Fruit fly (Drosophila melanogaster) whole organism, embryonic: Measurements from ENCODE around the gene att-ORFB.
A peak's percentile ranks its signal among the peaks of the same experiment; 100 is the strongest.

ENCODE experiments used
- Bdp1 ChIP-seq: fragments of 200-800 bp; sonication (Bioruptor generic); optimal IDR thresholded peaks from 3 replicates; lab custom pipeline; 2016; ENCODE audit warnings: missing biosample characterization, missing genetic modification characterization
- CG10274 ChIP-seq: fragments of 200-800 bp; sonication (Bioruptor generic); optimal IDR thresholded peaks from 3 replicates; lab custom pipeline; 2017; ENCODE audit warnings: missing biosample characterization, mild to moderate bottlenecking, missing genetic modification characterization
- CG10431 ChIP-seq: fragments of 200-800 bp; sonication (Bioruptor generic); optimal IDR thresholded peaks from 3 replicates; lab custom pipeline; 2018; ENCODE audit warnings: missing biosample characterization, mild to moderate bottlenecking, missing genetic modification characterization
- CG10565 ChIP-seq: fragments of 200-800 bp; sonication (Bioruptor generic); optimal IDR thresholded peaks from 3 replicates; lab custom pipeline; 2016; ENCODE audit warnings: missing biosample characterization, mild to moderate bottlenecking, missing genetic modification characterization
- CG11504 ChIP-seq: fragments of 200-800 bp; sonication (Bioruptor generic); optimal IDR thresholded peaks from 3 replicates; lab custom pipeline; 2019; ENCODE audit warnings: missing biosample characterization, mild to moderate bottlenecking, missing genetic modification characterization, moderate library complexity
- CG14965 ChIP-seq: fragments of 200-800 bp; sonication (Bioruptor generic); optimal IDR thresholded peaks from 2 replicates; lab custom pipeline; 2016; ENCODE audit warnings: missing biosample characterization, missing genetic modification characterization, borderline replicate concordance
- CG15269 ChIP-seq: fragments of 200-800 bp; sonication (Bioruptor generic); optimal IDR thresholded peaks from 2 replicates; lab custom pipeline; 2018; ENCODE audit warnings: missing biosample characterization, mild to moderate bottlenecking, missing genetic modification characterization, moderate library complexity
- CG18011 ChIP-seq: fragments of 200-800 bp; sonication (Bioruptor generic); optimal IDR thresholded peaks from 2 replicates; lab custom pipeline; 2017; ENCODE audit warnings: missing biosample characterization, missing genetic modification characterization, mild to moderate bottlenecking, moderate library complexity, missing genotype
- CG2116 ChIP-seq: fragments of 200-800 bp; sonication (Bioruptor generic); optimal IDR thresholded peaks from 3 replicates; lab custom pipeline; 2018; ENCODE audit warnings: missing biosample characterization, mild to moderate bottlenecking, missing genetic modification characterization
- CG3163 ChIP-seq: fragments of 200-800 bp; sonication (Bioruptor generic); optimal IDR thresholded peaks from 3 replicates; lab custom pipeline; 2016; ENCODE audit warnings: missing biosample characterization, missing genetic modification characterization
- CG32532 ChIP-seq: fragments of 200-800 bp; sonication (Bioruptor generic); IDR thresholded peaks from 2 replicates; pipeline ENCODE4 v1.3.6; 2022; ENCODE audit warnings: missing biosample characterization, missing genetic modification characterization
- CG3847 ChIP-seq: fragments of 200-800 bp; sonication (Bioruptor generic); IDR thresholded peaks from 2 replicates; pipeline ENCODE4 v1.3.6; 2022; ENCODE audit warnings: missing biosample characterization, missing genetic modification characterization
- CG43689 ChIP-seq: fragments of 200-800 bp; sonication (Bioruptor generic); IDR thresholded peaks from 2 replicates; pipeline ENCODE4 v1.3.6; 2022; ENCODE audit warnings: missing biosample characterization, missing genetic modification characterization
- CG4424 ChIP-seq: fragments of 200-800 bp; sonication (Bioruptor generic); optimal IDR thresholded peaks from 3 replicates; lab custom pipeline; 2016; ENCODE audit warnings: missing biosample characterization, missing genetic modification characterization
- CG9609 ChIP-seq: fragments of 200-800 bp; sonication (Bioruptor generic); optimal IDR thresholded peaks from 3 replicates; lab custom pipeline; 2016; ENCODE audit warnings: missing biosample characterization, missing genetic modification characterization
- Chrac-16 ChIP-seq: fragments of 200-800 bp; sonication (Bioruptor generic); optimal IDR thresholded peaks from 3 replicates; lab custom pipeline; 2016; ENCODE audit warnings: missing biosample characterization, missing genetic modification characterization
- Dbx ChIP-seq: fragments of 200-800 bp; sonication (Bioruptor generic); IDR thresholded peaks from 3 replicates; pipeline ENCODE4 v1.3.6; 2022; ENCODE audit warnings: missing biosample characterization, missing genetic modification characterization
- Drgx ChIP-seq: fragments of 200-800 bp; sonication (Bioruptor generic); IDR thresholded peaks from 2 replicates; pipeline ENCODE4 v1.3.6; 2022; ENCODE audit warnings: missing biosample characterization, missing genetic modification characterization
- E2f2 ChIP-seq: fragments of 200-800 bp; sonication (Bioruptor generic); IDR thresholded peaks from 2 replicates; pipeline ENCODE4 v1.3.6; 2022; ENCODE audit warnings: missing biosample characterization, missing genetic modification characterization
- Gug ChIP-seq: fragments of 200-800 bp; sonication (Bioruptor generic); IDR thresholded peaks from 4 replicates; pipeline ENCODE4 v1.3.6; 2022; ENCODE audit warnings: missing biosample characterization, missing genetic modification characterization
- Hsf ChIP-seq: fragments of 200-800 bp; sonication (Bioruptor generic); optimal IDR thresholded peaks from 3 replicates; lab custom pipeline; 2016; ENCODE audit warnings: missing biosample characterization, missing genetic modification characterization
- Jarid2 ChIP-seq: fragments of 200-800 bp; sonication (Bioruptor generic); optimal IDR thresholded peaks from 3 replicates; lab custom pipeline; 2017; ENCODE audit warnings: mild to moderate bottlenecking, missing biosample characterization, missing genetic modification reagents, missing genetic modification characterization
- MESR4 ChIP-seq: fragments of 200-800 bp; sonication (Bioruptor generic); optimal IDR thresholded peaks from 2 replicates; lab custom pipeline; 2018; ENCODE audit warnings: missing biosample characterization, mild to moderate bottlenecking, missing genetic modification characterization, moderate library complexity
- NFAT ChIP-seq: fragments of 200-800 bp; sonication (Bioruptor generic); IDR thresholded peaks from 2 replicates; pipeline ENCODE4 v1.3.6; 2022; ENCODE audit warnings: missing biosample characterization, missing genetic modification characterization
- Neu2 ChIP-seq: fragments of 200-800 bp; sonication (Bioruptor generic); optimal IDR thresholded peaks from 3 replicates; lab custom pipeline; 2016; ENCODE audit warnings: missing biosample characterization, missing genetic modification characterization, borderline replicate concordance
- Nf-YC ChIP-seq: fragments of 200-800 bp; optimal IDR thresholded peaks from 3 replicates; lab custom pipeline; 2019; ENCODE audit warnings: missing biosample characterization, mild to moderate bottlenecking, missing genetic modification characterization, moderate library complexity
- Opbp ChIP-seq: fragments of 200-800 bp; sonication (Bioruptor generic); IDR thresholded peaks from 3 replicates; pipeline ENCODE4 v1.3.6; 2022; ENCODE audit warnings: missing biosample characterization, missing genetic modification characterization; ENCODE audit not compliant: partially characterized antibody
- Pdp1 ChIP-seq, 2 experiments: fragments of 200-800 bp; sonication (Bioruptor generic); optimal IDR thresholded peaks; 3 replicates each; lab custom pipeline; 2016; ENCODE audit warnings: missing biosample characterization in 2 of 2, missing genetic modification characterization in 2 of 2, mild to moderate bottlenecking in 1 of 2, moderate library complexity in 1 of 2
- Stat92E ChIP-seq, 3 experiments: fragments of >200 bp in 2 of 3; fragments of 200-800 bp in 1 of 3; sonication (Bioruptor generic) in 1 of 3; optimal IDR thresholded peaks; 2 replicates each; lab custom pipeline; 2017 to 2019; ENCODE audit warnings: missing biosample characterization in 3 of 3, missing genetic modification characterization in 3 of 3, mild to moderate bottlenecking in 1 of 3, moderate library complexity in 1 of 3
- Taf1 ChIP-seq: fragments of 200-800 bp; sonication (Bioruptor generic); IDR thresholded peaks from 2 replicates; pipeline ENCODE4 v1.3.6; 2022; ENCODE audit warnings: missing biosample characterization, missing genetic modification characterization
- Trl ChIP-seq, 3 experiments: fragments of >200 bp in 2 of 3; fragments of 200-800 bp in 1 of 3; sonication (Bioruptor generic) in 1 of 3; optimal IDR thresholded peaks; 2 replicates in 1 of 3; 3 replicates in 2 of 3; lab custom pipeline; 2016 to 2017; ENCODE audit warnings: missing biosample characterization in 1 of 3, missing genetic modification characterization in 1 of 3
- al ChIP-seq: fragments of 200-800 bp; sonication (Bioruptor generic); IDR thresholded peaks from 2 replicates; pipeline ENCODE4 v1.3.6; 2022; ENCODE audit warnings: missing biosample characterization, missing genetic modification characterization
- aop ChIP-seq: fragments of 200-800 bp; sonication (Bioruptor generic); IDR thresholded peaks from 2 replicates; pipeline ENCODE4 v1.3.6; 2022; ENCODE audit warnings: missing biosample characterization, missing genetic modification characterization
- ase ChIP-seq: fragments of 200-800 bp; sonication (Bioruptor generic); IDR thresholded peaks from 3 replicates; pipeline ENCODE4 v1.3.6; 2022; ENCODE audit warnings: missing biosample characterization, missing genetic modification characterization
- bsh ChIP-seq, 2 experiments: fragments of 200-800 bp; sonication (Bioruptor generic); optimal IDR thresholded peaks; 2 replicates each; lab custom pipeline; 2017 to 2018; ENCODE audit warnings: mild to moderate bottlenecking in 2 of 2, missing biosample characterization in 2 of 2, missing genetic modification characterization in 2 of 2, moderate library complexity in 1 of 2
- chif ChIP-seq, 2 experiments: fragments of 200-800 bp; sonication (Bioruptor generic); optimal IDR thresholded peaks; 3 replicates each; lab custom pipeline; 2016; ENCODE audit warnings: missing biosample characterization in 2 of 2, missing genetic modification characterization in 2 of 2
- cwo ChIP-seq: fragments of 200-800 bp; sonication (Bioruptor generic); optimal IDR thresholded peaks from 3 replicates; lab custom pipeline; 2017; ENCODE audit warnings: missing biosample characterization, missing genetic modification characterization, mild to moderate bottlenecking, moderate library complexity, missing genetic modification reagents
- dan ChIP-seq: fragments of 200-800 bp; sonication (Bioruptor generic); IDR thresholded peaks from 2 replicates; pipeline ENCODE4 v1.3.6; 2022; ENCODE audit warnings: missing biosample characterization, missing genetic modification characterization
- ftz-f1 ChIP-seq: fragments of 200-800 bp; sonication (Bioruptor generic); optimal IDR thresholded peaks from 2 replicates; lab custom pipeline; 2016; ENCODE audit warnings: missing biosample characterization, missing genetic modification characterization
- grau ChIP-seq: fragments of 200-800 bp; optimal IDR thresholded peaks from 3 replicates; lab custom pipeline; 2019; ENCODE audit warnings: missing biosample characterization, mild to moderate bottlenecking, missing genetic modification characterization, moderate library complexity
- kah ChIP-seq: fragments of 200-800 bp; sonication (Bioruptor generic); optimal IDR thresholded peaks from 2 replicates; lab custom pipeline; 2018; ENCODE audit warnings: missing biosample characterization, mild to moderate bottlenecking, missing genetic modification characterization
- pnt ChIP-seq: fragments of 200-800 bp; sonication (Bioruptor generic); optimal IDR thresholded peaks from 3 replicates; lab custom pipeline; 2016; ENCODE audit warnings: missing biosample characterization, missing genetic modification characterization
- repo ChIP-seq: fragments of 200-800 bp; sonication (Bioruptor generic); optimal IDR thresholded peaks from 2 replicates; lab custom pipeline; 2016; ENCODE audit warnings: missing biosample characterization, missing genetic modification characterization
- schlank ChIP-seq: fragments of 200-800 bp; sonication (Bioruptor generic); optimal IDR thresholded peaks from 2 replicates; lab custom pipeline; 2018; ENCODE audit warnings: missing biosample characterization, mild to moderate bottlenecking, missing genetic modification characterization
- scrt ChIP-seq: fragments of 200-800 bp; sonication (Bioruptor generic); optimal IDR thresholded peaks from 2 replicates; lab custom pipeline; 2018; ENCODE audit warnings: missing biosample characterization, mild to moderate bottlenecking, missing genetic modification characterization, moderate library complexity
- sim ChIP-seq: fragments of 200-800 bp; sonication (Bioruptor generic); IDR thresholded peaks from 2 replicates; pipeline ENCODE4 v1.3.6; 2022; ENCODE audit warnings: missing biosample characterization, missing genetic modification characterization
- slbo ChIP-seq: fragments of 200-800 bp; sonication (Bioruptor generic); IDR thresholded peaks from 2 replicates; pipeline ENCODE4 v1.3.6; 2022; ENCODE audit warnings: missing biosample characterization, missing genetic modification characterization
- tin ChIP-seq: fragments of 200-800 bp; sonication (Bioruptor generic); optimal IDR thresholded peaks from 3 replicates; lab custom pipeline; 2016; ENCODE audit warnings: missing biosample characterization, missing genetic modification characterization
- unc-4 ChIP-seq: fragments of 200-800 bp; sonication (Bioruptor generic); IDR thresholded peaks from 2 replicates; pipeline ENCODE4 v1.3.6; 2022; ENCODE audit warnings: missing biosample characterization, missing genetic modification characterization; ENCODE audit not compliant: partially characterized antibody
- z ChIP-seq: fragments of 200-800 bp; sonication (Bioruptor generic); IDR thresholded peaks from 3 replicates; pipeline ENCODE4 v1.3.6; 2022; ENCODE audit warnings: missing biosample characterization, missing genetic modification characterization

Gene att-ORFB

DNA sequence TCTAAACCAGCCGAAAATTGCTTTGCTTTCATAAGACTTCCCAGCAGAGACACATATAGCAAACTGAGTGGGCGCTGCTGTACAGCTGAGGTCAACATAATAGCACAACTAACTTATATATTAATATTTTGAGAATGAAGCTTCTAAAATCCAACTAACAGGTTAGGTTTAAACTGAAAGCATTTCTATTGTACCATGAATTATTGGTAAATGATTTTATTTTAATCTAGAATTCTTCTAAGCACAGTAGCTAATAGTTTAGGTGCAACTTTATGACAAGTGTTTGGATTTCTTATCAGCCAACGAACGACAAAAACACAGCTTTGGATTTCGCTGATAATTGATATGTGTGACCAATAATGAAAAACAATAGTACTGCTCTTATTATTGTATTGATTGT is 823 bp upstream of the att-ORFB start (continued):
- TF ChIP-seq CG10565 (GFP tag; lab: Kevin White, UChicago) (no peak), CG43689 (GFP tag; lab: Robert Waterston, UW) (no peak), CG10431 (GFP tag; lab: Kevin White, UChicago) (no peak), Pdp1 (GFP tag; optimal IDR thresholded peaks at IDR 0.05; lab: Kevin White, UChicago) (peak; percentile 51 to 57), scrt (GFP tag; lab: Kevin White, UChicago) (peak; percentile 70), Bdp1 (GFP tag; lab: Kevin White, UChicago) (no peak), ase (GFP tag; lab: Robert Waterston, UW) (0 out of 3 replicates have a peak, but pooled peaks have one; percentile 33), al (GFP tag; lab: Robert Waterston, UW) (peak; percentile 53; the same call in 1 of the 2 replicates), Stat92E (GFP tag; optimal IDR thresholded peaks at IDR 0.05; lab: Kevin White, UChicago) (peak in 1 of 3 experiments; percentile 22), ftz-f1 (GFP tag; lab: Kevin White, UChicago) (no peak), Taf1 (GFP tag; lab: Robert Waterston, UW) (no peak), Trl (optimal IDR thresholded peaks at IDR 0.05; lab: Kevin White, UChicago) (no peak), Trl (GFP tag; optimal IDR thresholded peaks at IDR 0.05; lab: Kevin White, UChicago) (peak; percentile 16), dan (no peak), CG9609 (GFP tag; lab: Kevin White, UChicago) (no peak), Hsf (GFP tag; lab: Kevin White, UChicago) (no peak), grau (tag; lab: Kevin White, UChicago) (peak; percentile 36), chif (GFP tag; optimal IDR thresholded peaks at IDR 0.05; lab: Kevin White, UChicago) (no peak), Chrac-16 (GFP tag; lab: Kevin White, UChicago) (no peak), CG11504 (tag; lab: Kevin White, UChicago) (peak; percentile 83), repo (GFP tag; lab: Kevin White, UChicago) (no peak), pnt (GFP tag; lab: Kevin White, UChicago) (peak; percentile 12), E2f2 (no peak), z (no peak), Opbp (GFP tag; lab: Robert Waterston, UW) (no peak), NFAT (GFP tag; lab: Robert Waterston, UW) (peak; percentile 46; the same call in 1 of the 2 replicates), sim (no peak), cwo (GFP tag; lab: Kevin White, UChicago) (peak; percentile 79), CG32532 (GFP tag; lab: Robert Waterston, UW) (peak; percentile 86), CG10274 (GFP tag; lab: Kevin White, UChicago) (peak; percentile 25), kah (GFP tag; lab: Kevin White, UChicago) (peak; percentile 9), unc-4 (GFP tag; lab: Robert Waterston, UW) (no peak), CG14965 (no peak), CG4424 (GFP tag; lab: Kevin White, UChicago) (peak; percentile 47), Neu2 (GFP tag; lab: Kevin White, UChicago) (no peak), Drgx (GFP tag; lab: Robert Waterston, UW) (peak; percentile 33; the same call in 1 of the 2 replicates), CG3163 (no peak), Dbx (GFP tag; lab: Robert Waterston, UW) (peak; percentile 69; the same call in 2 of the 3 replicates), CG2116 (GFP tag; lab: Kevin White, UChicago) (no peak), CG3847 (GFP tag; lab: Robert Waterston, UW) (no peak), Gug (GFP tag; lab: Robert Waterston, UW) (no peak), MESR4 (no peak), Nf-YC (peak; percentile 49), aop (GFP tag; lab: Robert Waterston, UW) (no peak), bsh (GFP tag; optimal IDR thresholded peaks at IDR 0.05; lab: Kevin White, UChicago) (no peak), CG18011 (no peak), slbo (no peak), CG15269 (tag; lab: Kevin White, UChicago) (peak; percentile 1), Jarid2 (GFP tag; lab: Kevin White, UChicago) (no peak), tin (GFP tag; lab: Kevin White, UChicago) (peak; percentile 44), schlank (tag; lab: Kevin White, UChicago) (no peak)
